Fruit fly (Drosophila melanogaster): Measurements from ENCODE around the gene CG32240.

CG32240 gene

DNA sequence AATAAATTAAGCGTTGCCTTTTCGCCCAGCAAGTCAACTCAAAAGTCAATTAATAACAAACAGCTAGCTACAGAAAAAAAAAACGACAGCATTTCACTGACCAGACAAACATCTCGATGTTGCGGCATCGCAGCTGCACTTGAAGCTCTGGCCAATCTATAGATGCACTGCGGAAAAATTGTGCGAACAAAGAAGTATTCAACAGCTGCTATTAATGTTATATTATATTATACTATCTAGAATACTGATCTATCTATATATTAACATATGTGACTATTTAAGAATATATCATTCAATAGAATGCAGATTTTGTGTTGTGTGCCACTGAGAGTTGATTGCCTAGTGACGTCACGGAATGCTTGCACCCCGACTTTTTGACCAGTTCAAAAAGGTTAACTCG lies 33.4 kb downstream of the CG32240 start (continued):
- peak; percentile 65; the same call in 2 of the 3 replicates for TF ChIP-seq CG6163 (GFP tag; IDR thresholded peaks at IDR 0.05)
- peak; percentile 61 for TF ChIP-seq Eip78C (GFP tag)

- TF ChIP-seq Ets96B (tag; optimal IDR thresholded peaks at IDR 0.05): peak; percentile 24
- TF ChIP-seq Sox14 (GFP tag; optimal IDR thresholded peaks at IDR 0.05): peak; percentile 55
- peak; percentile 8 for TF ChIP-seq spab (GFP tag; optimal IDR thresholded peaks at IDR 0.05)
- TF ChIP-seq fd59A (GFP tag; optimal IDR thresholded peaks at IDR 0.05): peak; percentile 25
- no peak for TF ChIP-seq CG9139 (GFP tag; optimal IDR thresholded peaks at IDR 0.05)
- TF ChIP-seq dsx (GFP tag; optimal IDR thresholded peaks at IDR 0.05; ENCODE audit: poor library complexity, severe bottlenecking): no peak
- no peak for TF ChIP-seq CG1621 (tag; optimal IDR thresholded peaks at IDR 0.05)
- peak; percentile 7 for TF ChIP-seq CG6792 (GFP tag; optimal IDR thresholded peaks at IDR 0.05)
- peak; percentile 29 for TF ChIP-seq Hr39 (GFP tag; optimal IDR thresholded peaks at IDR 0.05)
- peak; percentile 6 for TF ChIP-seq topi (GFP tag; optimal IDR thresholded peaks at IDR 0.05)
- peak; percentile 41 for TF ChIP-seq CG3919 (GFP tag; optimal IDR thresholded peaks at IDR 0.05)
- peak; percentile 55 for TF ChIP-seq acj6 (GFP tag; optimal IDR thresholded peaks at IDR 0.05)
- peak; percentile 33 for TF ChIP-seq CG7368 (GFP tag; optimal IDR thresholded peaks at IDR 0.05)
- peak; percentile 46 for TF ChIP-seq CG3032 (tag; optimal IDR thresholded peaks at IDR 0.05)
- 0 out of 2 replicates have a peak, but pooled peaks have one; percentile 28 for TF ChIP-seq Gug (GFP tag; IDR thresholded peaks at IDR 0.05)
- peak; percentile 92 for TF ChIP-seq Eip78C (GFP tag)
- TF ChIP-seq Sox102F (GFP tag; optimal IDR thresholded peaks at IDR 0.05): no peak
- peak; percentile 31; the same call in 1 of the 3 replicates for TF ChIP-seq CG6163 (GFP tag; IDR thresholded peaks at IDR 0.05)
- peak; percentile 6 for TF ChIP-seq Lpt (GFP tag; optimal IDR thresholded peaks at IDR 0.05)
- no peak for TF ChIP-seq dac (GFP tag; optimal IDR thresholded peaks at IDR 0.05)
- TF ChIP-seq CG11294 (GFP tag; IDR thresholded peaks at IDR 0.05): peak; percentile 27; the same call in 1 of the 2 replicates
- no peak for TF ChIP-seq Smox (GFP tag; optimal IDR thresholded peaks at IDR 0.05)
- TF ChIP-seq CG6808 (GFP tag; optimal IDR thresholded peaks at IDR 0.05): peak; percentile 14
- TF ChIP-seq CG4318 (GFP tag; optimal IDR thresholded peaks at IDR 0.05): peak; percentile 62
- TF ChIP-seq CG10669 (GFP tag; optimal IDR thresholded peaks at IDR 0.05): peak; percentile 46
- TF ChIP-seq CG8319 (GFP tag; optimal IDR thresholded peaks at IDR 0.05): no peak
- TF ChIP-seq pdm3 (GFP tag; optimal IDR thresholded peaks at IDR 0.05): peak; percentile 54
- TF ChIP-seq achi (GFP tag; optimal IDR thresholded peaks at IDR 0.05): peak; percentile 55
- peak; percentile 79 for TF ChIP-seq CG32006 (GFP tag; optimal IDR thresholded peaks at IDR 0.05)
- peak; percentile 59 for TF ChIP-seq Eip75B (GFP tag; optimal IDR thresholded peaks at IDR 0.05)
- no peak for TF ChIP-seq Eip93F (GFP tag; optimal IDR thresholded peaks at IDR 0.05)
- peak; percentile 67 for TF ChIP-seq CG10631 (GFP tag; optimal IDR thresholded peaks at IDR 0.05)
- TF ChIP-seq eg (GFP tag; IDR thresholded peaks at IDR 0.05): peak; percentile 58; the same call in 2 of the 3 replicates
- peak; percentile 24 for TF ChIP-seq CG11762 (GFP tag; optimal IDR thresholded peaks at IDR 0.05; ENCODE audit: insufficient read depth)
- peak; percentile 24 for TF ChIP-seq net (GFP tag; optimal IDR thresholded peaks at IDR 0.05)
- TF ChIP-seq cyc (GFP tag; optimal IDR thresholded peaks at IDR 0.05): no peak
- TF ChIP-seq CG15336 (GFP tag; IDR thresholded peaks at IDR 0.05): peak; percentile 48
- peak; percentile 7 to 51 for TF ChIP-seq salr (GFP tag; optimal IDR thresholded peaks at IDR 0.05)
- peak; percentile 12 for TF ChIP-seq Met (GFP tag; optimal IDR thresholded peaks at IDR 0.05)
- peak; percentile 63 for TF ChIP-seq Hr4 (GFP tag; optimal IDR thresholded peaks at IDR 0.05)
- peak; percentile 37; the same call in 1 of the 3 replicates for TF ChIP-seq CG8119 (GFP tag; IDR thresholded peaks at IDR 0.05)
- peak; percentile 47 for TF ChIP-seq OdsH (GFP tag; optimal IDR thresholded peaks at IDR 0.05)
Observed at dm6 chr3L:4346379-4346778, 35.0 kb downstream of the CG32240 start.
